Worm (Caenorhabditis elegans) whole organism, early embryonic: ENCODE data around the gene ins-37.

ENCODE experiments used
- B0310.2 ChIP-seq: sonication (generic microtip); optimal IDR thresholded peaks from 2 replicates; lab custom pipeline; 2016; ENCODE audit warnings: mild to moderate bottlenecking, missing genetic modification characterization, missing compliant biosample characterization
- F13C5.2 ChIP-seq: sonication (generic microtip); optimal IDR thresholded peaks from 2 replicates; lab custom pipeline; 2017; ENCODE audit warnings: mild to moderate bottlenecking, missing genetic modification characterization, inconsistent platforms, missing compliant biosample characterization
- aly-1 ChIP-seq: sonication (generic microtip); optimal IDR thresholded peaks from 2 replicates; lab custom pipeline; 2016; ENCODE audit warnings: missing genetic modification characterization, missing compliant biosample characterization
- ama-1 ChIP-seq: fragments of 150-350 bp; optimal IDR thresholded peaks from 2 replicates; lab custom pipeline; 2014
- ceh-13 ChIP-seq: fragments of 200-800 bp; sonication (Bioruptor generic); optimal IDR thresholded peaks from 2 replicates; lab custom pipeline; 2018; ENCODE audit warnings: mild to moderate bottlenecking, missing genetic modification characterization, missing compliant biosample characterization
- ceh-36 ChIP-seq: sonication (generic microtip); optimal IDR thresholded peaks from 2 replicates; lab custom pipeline; 2016; ENCODE audit warnings: missing genetic modification characterization, inconsistent platforms, missing compliant biosample characterization
- ets-7 ChIP-seq: sonication (generic microtip); optimal IDR thresholded peaks from 2 replicates; lab custom pipeline; 2016; ENCODE audit warnings: missing genotype, missing genetic modification characterization, missing compliant biosample characterization
- flt-1 ChIP-seq: fragments of 200-800 bp; sonication (Bioruptor generic); IDR thresholded peaks from 2 replicates; pipeline ENCODE4 v1.3.6; 2022; ENCODE audit warnings: missing genetic modification characterization, missing compliant biosample characterization
- hmbx-1 ChIP-seq: sonication (generic microtip); optimal IDR thresholded peaks from 2 replicates; lab custom pipeline; 2016; ENCODE audit warnings: mild to moderate bottlenecking, missing genetic modification characterization, missing compliant biosample characterization
- hmg-4 ChIP-seq: fragments of 200-800 bp; sonication (Bioruptor generic); optimal IDR thresholded peaks from 2 replicates; lab custom pipeline; 2018; ENCODE audit warnings: mild to moderate bottlenecking, missing genetic modification characterization, missing compliant biosample characterization
- hnd-1 ChIP-seq: sonication (generic microtip); optimal IDR thresholded peaks from 2 replicates; lab custom pipeline; 2016; ENCODE audit warnings: missing genetic modification characterization, missing compliant biosample characterization
- pes-1 ChIP-seq: fragments of 200-800 bp; sonication (Bioruptor generic); IDR thresholded peaks from 2 replicates; pipeline ENCODE4 v1.3.6; 2022; ENCODE audit warnings: missing genetic modification reagents, missing genetic modification characterization, missing compliant biosample characterization
- scrt-1 ChIP-seq: fragments of 200-800 bp; sonication (Bioruptor generic); IDR thresholded peaks from 2 replicates; pipeline ENCODE4 v1.3.6; 2022; ENCODE audit warnings: missing genetic modification characterization, missing compliant biosample characterization
- sea-1 ChIP-seq: fragments of 200-800 bp; sonication (Bioruptor generic); conservative IDR thresholded peaks from 2 replicates; pipeline ENCODE4 v1.3.6; 2022; ENCODE audit warnings: missing genetic modification characterization, missing compliant biosample characterization
- tbx-11 ChIP-seq: fragments of 200-800 bp; sonication (Bioruptor generic); IDR thresholded peaks from 2 replicates; pipeline ENCODE4 v1.3.6; 2022; ENCODE audit warnings: missing genetic modification characterization, missing compliant biosample characterization
- tbx-37 ChIP-seq: fragments of 200-800 bp; sonication (Bioruptor generic); conservative IDR thresholded peaks from 2 replicates; pipeline ENCODE4 v1.3.6; 2022; ENCODE audit warnings: missing genetic modification reagents, missing genetic modification characterization, missing compliant biosample characterization
- tra-4 ChIP-seq: sonication (generic microtip); optimal IDR thresholded peaks from 2 replicates; lab custom pipeline; 2017; ENCODE audit warnings: missing genetic modification characterization, missing compliant biosample characterization

The ins-37 gene

DNA sequence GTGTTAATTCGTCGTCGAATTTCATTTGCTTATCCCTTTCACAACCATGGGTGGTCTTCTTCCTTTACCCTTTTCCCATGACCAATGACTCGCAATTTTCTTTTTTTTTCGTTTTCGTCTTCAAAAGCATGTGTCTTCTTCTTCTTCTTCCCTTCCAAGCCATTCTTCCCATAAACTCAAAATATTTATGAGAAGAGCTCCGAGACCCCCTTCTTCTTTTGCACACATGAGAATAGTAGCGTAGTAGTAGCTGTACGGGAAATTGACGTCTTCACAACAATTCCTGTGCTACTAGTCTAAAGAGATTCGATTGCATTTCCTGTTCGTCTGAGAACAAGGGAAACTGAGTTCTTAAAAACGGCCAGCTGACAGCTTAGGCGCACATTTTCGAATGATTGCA lies 23.6 kb downstream of the ins-37 start:
- TF ChIP-seq tra-4 (tag; lab: Kevin White, UChicago) (no peak), tbx-37 (no peak), sea-1 (GFP tag; lab: Robert Waterston, UW) (no peak), aly-1 (tag; lab: Kevin White, UChicago) (no peak)

DNA sequence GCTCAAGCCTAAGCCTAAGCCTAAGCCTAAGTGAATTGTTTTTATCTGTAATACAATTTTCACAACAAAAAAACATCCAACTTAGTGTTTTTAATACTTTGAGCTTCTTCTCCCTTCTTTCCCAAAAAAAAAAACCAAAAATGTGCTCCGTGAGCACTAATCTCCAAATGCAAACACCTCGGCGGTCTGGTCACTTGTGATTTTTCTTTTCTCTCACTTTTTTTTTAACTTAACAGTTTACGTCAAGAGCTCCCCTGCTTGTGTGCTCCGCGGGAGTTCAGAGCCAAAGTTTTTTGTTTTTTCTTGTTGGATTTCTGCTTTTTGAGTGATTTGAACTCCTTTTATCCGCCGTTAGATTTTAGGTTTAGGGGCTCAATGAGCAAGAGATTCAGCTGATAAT lies 29.6 kb downstream of the ins-37 start:
- TF ChIP-seq pes-1 (no peak), tbx-37 (no peak), flt-1 (GFP tag; lab: Robert Waterston, UW) (no peak), ceh-36 (tag; lab: Kevin White, UChicago) (no peak), B0310.2 (tag; lab: Kevin White, UChicago) (no peak), aly-1 (tag; lab: Kevin White, UChicago) (no peak)

DNA sequence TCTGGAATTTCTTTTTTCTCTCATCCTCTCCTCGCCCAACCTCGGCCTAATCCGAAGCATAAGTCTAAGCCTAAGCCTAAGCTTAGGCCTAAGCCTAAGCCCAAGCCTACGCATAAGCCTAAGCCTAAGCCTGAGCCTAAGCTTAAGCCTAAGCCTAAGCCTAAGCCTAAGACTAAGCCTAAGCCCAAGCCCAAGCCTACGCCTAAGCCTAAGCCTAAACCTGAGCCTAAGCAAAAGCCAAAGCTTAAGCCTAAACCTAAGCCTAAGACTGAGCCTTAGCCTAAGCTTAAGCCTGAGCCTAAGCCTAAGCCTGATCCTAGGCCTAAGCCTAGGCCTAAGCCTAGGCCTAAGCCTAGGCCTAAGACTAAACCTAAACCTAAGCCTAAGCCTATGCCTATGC lies 39.6 kb downstream of the ins-37 start:
- no peak for TF ChIP-seq ets-7 (tag; lab: Kevin White, UChicago)
- TF ChIP-seq tra-4 (tag; lab: Kevin White, UChicago): no peak
- peak; percentile 95 for TF ChIP-seq ceh-36 (tag; lab: Kevin White, UChicago)

DNA sequence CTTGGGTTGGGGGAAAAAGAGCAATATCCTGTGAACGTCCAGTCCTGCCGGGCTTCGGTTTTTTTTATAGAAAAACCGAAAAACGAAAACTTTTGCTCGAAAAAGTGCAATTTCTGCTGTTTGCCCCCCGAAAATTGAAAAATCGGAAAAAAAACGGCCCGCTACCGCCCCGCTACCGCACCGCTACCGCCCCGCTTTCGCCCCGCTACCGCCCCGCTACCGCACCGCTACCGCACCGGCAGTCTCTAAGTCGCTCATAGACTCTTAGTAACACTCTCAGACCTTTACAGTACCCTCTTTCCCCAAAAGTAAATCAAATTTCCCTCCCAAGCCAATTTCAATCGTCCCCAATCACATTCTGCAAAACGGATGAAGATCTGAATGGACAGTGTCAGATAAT lies 40.7 kb downstream of the ins-37 start:
- no peak for TF ChIP-seq ceh-36 (tag; lab: Kevin White, UChicago)
- TF ChIP-seq flt-1 (GFP tag; lab: Robert Waterston, UW): no peak
- no peak for TF ChIP-seq tbx-37
- no peak for TF ChIP-seq tbx-11 (GFP tag; lab: Robert Waterston, UW)
- TF ChIP-seq hmbx-1 (tag; lab: Kevin White, UChicago): no peak
- TF ChIP-seq hnd-1: no peak
- TF ChIP-seq ama-1 (lab: Kevin White, UChicago): no peak
- TF ChIP-seq pes-1: no peak

DNA sequence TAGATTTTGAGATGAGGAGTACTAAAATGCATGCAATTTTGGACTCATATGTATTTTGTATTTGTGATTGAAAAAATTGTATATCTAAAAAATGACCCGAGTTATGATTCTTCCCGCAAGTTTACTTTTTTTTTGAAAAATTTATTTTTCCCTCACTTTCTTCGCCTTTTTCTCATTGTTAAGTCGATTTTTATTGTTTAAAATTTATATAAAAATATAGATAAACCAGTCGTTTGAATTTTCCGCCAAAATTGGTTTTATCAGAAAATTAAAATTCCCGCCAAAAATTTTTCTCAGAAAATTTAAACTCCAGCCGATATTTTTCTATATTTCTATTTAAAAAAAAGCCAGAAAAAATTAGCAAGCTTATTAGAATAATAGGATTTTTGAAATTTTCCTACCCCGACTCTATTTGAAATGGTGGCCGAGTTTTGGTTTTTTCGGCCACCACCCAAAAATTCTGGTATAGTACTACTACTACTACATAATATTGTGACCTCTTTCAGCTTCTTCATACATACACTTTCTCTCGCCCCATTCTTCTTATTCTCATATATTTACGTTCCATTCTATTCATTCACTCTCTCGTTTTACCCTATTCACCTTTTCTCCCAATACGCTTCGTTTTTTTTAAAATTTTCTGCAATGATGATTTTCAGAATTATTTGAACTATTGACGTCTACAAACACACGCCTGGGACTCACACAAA lies 44.2 kb downstream of the ins-37 start, which contains the start of gene ZK131.11:
Gene ZK131.11 (plus strand): TSS at position 660 of the 710 bp plus-strand sequence.
- TF ChIP-seq ama-1 (lab: Kevin White, UChicago) (no peak), hmg-4 (GFP tag; lab: Kevin White, UChicago) (no peak), B0310.2 (tag; lab: Kevin White, UChicago) (no peak), pes-1 (no peak), ceh-36 (tag; lab: Kevin White, UChicago) (no peak), flt-1 (GFP tag; lab: Robert Waterston, UW) (no peak), tbx-37 (no peak)

DNA sequence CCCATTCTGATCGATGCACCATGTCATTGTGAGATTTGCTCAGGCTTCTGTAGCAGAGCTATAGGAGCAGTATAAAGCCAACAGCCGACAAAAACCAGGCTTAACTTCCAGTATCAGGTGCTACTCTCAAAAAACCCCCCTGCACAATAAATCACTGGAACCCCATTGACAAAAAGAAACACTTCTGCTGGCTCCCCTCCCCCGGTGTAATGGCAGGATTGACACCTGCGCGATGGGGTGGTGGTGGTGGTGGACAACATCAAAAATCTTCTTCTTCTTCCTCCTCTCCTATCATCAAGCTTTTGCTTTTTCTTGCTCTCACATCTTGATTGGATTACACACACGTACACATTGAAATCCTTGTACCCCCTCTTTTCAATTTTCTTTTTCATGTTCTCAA lies 46.2 kb downstream of the ins-37 start:
- TF ChIP-seq ceh-13 (GFP tag; lab: Kevin White, UChicago) (no peak), scrt-1 (GFP tag; lab: Robert Waterston, UW) (no peak), hmbx-1 (tag; lab: Kevin White, UChicago) (no peak), B0310.2 (tag; lab: Kevin White, UChicago) (no peak), F13C5.2 (tag; lab: Kevin White, UChicago) (no peak), sea-1 (GFP tag; lab: Robert Waterston, UW) (no peak), flt-1 (GFP tag; lab: Robert Waterston, UW) (no peak)

DNA sequence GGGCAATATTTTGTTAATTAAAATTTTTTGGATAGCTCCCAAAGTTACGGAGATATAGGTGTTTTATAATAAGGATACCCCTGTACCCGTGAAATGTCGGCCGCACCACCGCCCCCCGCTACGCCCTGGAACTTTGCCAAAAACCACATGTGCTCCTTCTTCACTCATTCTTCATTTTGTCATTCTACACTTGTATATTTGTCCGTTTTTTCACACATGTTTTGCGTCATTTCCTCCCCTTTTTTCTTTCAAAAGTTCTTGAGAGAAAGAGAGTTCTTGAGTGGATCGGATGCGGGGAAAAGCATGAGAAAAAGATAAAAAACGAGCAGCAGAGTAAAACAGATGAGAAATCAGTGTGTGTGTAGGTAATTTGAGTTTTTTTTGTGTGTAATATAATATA lies 47.1 kb downstream of the ins-37 start:
- TF ChIP-seq scrt-1 (GFP tag; lab: Robert Waterston, UW) (no peak), ama-1 (lab: Kevin White, UChicago) (no peak), tbx-11 (GFP tag; lab: Robert Waterston, UW) (no peak)

DNA sequence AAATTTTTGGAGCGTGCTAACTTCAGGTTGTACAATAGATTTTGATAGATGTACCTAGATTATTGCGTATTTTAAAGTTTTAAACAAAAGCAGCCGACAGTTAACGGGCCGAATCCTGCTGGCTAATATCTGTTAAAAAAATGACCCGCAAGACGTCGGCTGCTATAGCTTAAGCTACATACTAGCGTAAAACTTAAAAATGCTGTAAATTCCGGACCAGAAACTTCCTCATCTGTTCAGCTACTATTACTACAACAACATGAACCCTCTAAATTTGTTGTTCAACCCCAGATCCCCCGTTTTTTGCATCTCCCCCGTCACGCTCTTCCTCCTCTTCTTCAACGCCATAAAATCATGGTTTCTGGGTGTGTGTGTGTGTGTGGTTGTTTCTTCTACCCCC lies 49.0 kb downstream of the ins-37 start:
- TF ChIP-seq pes-1 (no peak), sea-1 (GFP tag; lab: Robert Waterston, UW) (no peak), tbx-11 (GFP tag; lab: Robert Waterston, UW) (no peak), ama-1 (lab: Kevin White, UChicago) (no peak), flt-1 (GFP tag; lab: Robert Waterston, UW) (no peak), hmbx-1 (tag; lab: Kevin White, UChicago) (no peak), ceh-36 (tag; lab: Kevin White, UChicago) (no peak), tbx-37 (no peak), hmg-4 (GFP tag; lab: Kevin White, UChicago) (no peak), hnd-1 (no peak), tra-4 (tag; lab: Kevin White, UChicago) (no peak), ceh-13 (GFP tag; lab: Kevin White, UChicago) (no peak), aly-1 (tag; lab: Kevin White, UChicago) (no peak), ets-7 (tag; lab: Kevin White, UChicago) (no peak), B0310.2 (tag; lab: Kevin White, UChicago) (no peak), F13C5.2 (tag; lab: Kevin White, UChicago) (no peak), scrt-1 (GFP tag; lab: Robert Waterston, UW) (no peak)

DNA sequence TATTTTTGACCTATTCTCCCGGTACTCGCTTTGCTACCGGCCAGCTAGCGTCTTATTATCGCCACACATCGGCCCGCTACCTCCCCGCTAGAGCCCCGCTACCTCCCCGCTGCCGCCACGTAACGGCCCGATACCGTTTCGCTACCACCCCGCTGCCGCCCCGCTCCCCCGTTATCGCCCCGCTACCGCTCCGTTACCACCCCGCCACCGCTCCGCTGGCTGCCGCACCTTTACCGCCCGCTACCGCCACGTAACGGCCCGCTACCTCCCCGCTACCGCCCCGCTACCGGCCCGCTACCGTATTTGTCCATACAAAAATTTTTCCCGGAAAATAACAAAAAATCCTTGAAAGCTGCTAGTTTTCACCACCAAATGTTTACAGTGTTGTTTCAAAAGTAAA lies 50.3 kb downstream of the ins-37 start:
- TF ChIP-seq hmg-4 (GFP tag; lab: Kevin White, UChicago) (peak; percentile 0), hnd-1 (no peak)
